Worm (Caenorhabditis elegans) whole organism, L1 larva: Measurements from ENCODE around the gene hst-1.

ENCODE experiments used
- C04F5.9 ChIP-seq: sonication (generic microtip); optimal IDR thresholded peaks from 2 replicates; lab custom pipeline; 2016; ENCODE audit warnings: missing genetic modification characterization, missing compliant biosample characterization
- ama-1 ChIP-seq: fragments of 150-350 bp; optimal IDR thresholded peaks from 2 replicates; lab custom pipeline; 2014
- blmp-1 ChIP-seq: fragments of 150-350 bp; optimal IDR thresholded peaks from 2 replicates; lab custom pipeline; 2014; ENCODE audit warnings: missing biosample characterization, missing genetic modification characterization
- ceh-8 ChIP-seq: fragments of 200-800 bp; sonication (Bioruptor generic); optimal IDR thresholded peaks from 2 replicates; lab custom pipeline; 2018; ENCODE audit warnings: mild to moderate bottlenecking, missing genetic modification characterization, moderate library complexity, missing compliant biosample characterization
- ces-1 ChIP-seq: fragments of 150-350 bp; optimal IDR thresholded peaks from 2 replicates; lab custom pipeline; 2014; ENCODE audit warnings: missing biosample characterization, missing genetic modification reagents, missing genetic modification characterization
- dsc-1 ChIP-seq: sonication (generic microtip); optimal IDR thresholded peaks from 2 replicates; lab custom pipeline; 2016; ENCODE audit warnings: mild to moderate bottlenecking, missing genetic modification characterization, missing compliant biosample characterization
- efl-1 ChIP-seq, 4 experiments: fragments of 150-350 bp; optimal IDR thresholded peaks in 3 of 4; peaks in 1 of 4; 1 replicate in 1 of 4; 2 replicates in 3 of 4; lab custom pipeline; 2014; ENCODE audit warnings: missing biosample characterization in 2 of 4, missing genetic modification characterization in 2 of 4, missing genetic modification reagents in 2 of 4
- elt-2 ChIP-seq: sonication (generic microtip); optimal IDR thresholded peaks from 2 replicates; lab custom pipeline; 2016; ENCODE audit warnings: missing genetic modification characterization, mild to moderate bottlenecking, inconsistent platforms, missing compliant biosample characterization, missing genetic modification reagents
- fkh-10 ChIP-seq: sonication (generic microtip); optimal IDR thresholded peaks from 2 replicates; lab custom pipeline; 2017; ENCODE audit warnings: missing biosample characterization, missing genetic modification reagents, missing genetic modification characterization
- fkh-4 ChIP-seq: sonication (generic microtip); optimal IDR thresholded peaks from 2 replicates; lab custom pipeline; 2016; ENCODE audit warnings: missing compliant biosample characterization, missing genetic modification characterization, borderline replicate concordance
- fos-1 ChIP-seq: fragments of 150-350 bp; optimal IDR thresholded peaks from 2 replicates; lab custom pipeline; 2014; ENCODE audit warnings: missing biosample characterization, missing genetic modification characterization
- grh-1 ChIP-seq: fragments of 200-800 bp; sonication (Bioruptor generic); IDR thresholded peaks from 2 replicates; pipeline ENCODE4 v1.3.6; 2022; ENCODE audit warnings: missing genetic modification reagents, missing genetic modification characterization, missing compliant biosample characterization
- hpl-2 ChIP-seq: fragments of 150-350 bp; optimal IDR thresholded peaks from 2 replicates; lab custom pipeline; 2014; ENCODE audit warnings: missing biosample characterization, missing genetic modification reagents, missing genetic modification characterization
- isw-1 ChIP-seq: fragments of 200-800 bp; sonication (Bioruptor generic); IDR thresholded peaks from 2 replicates; pipeline ENCODE4 v1.3.6; 2022; ENCODE audit warnings: missing genetic modification characterization, missing compliant biosample characterization
- lin-13 ChIP-seq: fragments of 150-350 bp; optimal IDR thresholded peaks from 2 replicates; lab custom pipeline; 2014; ENCODE audit warnings: missing biosample characterization, missing genetic modification reagents, missing genetic modification characterization
- lin-15B ChIP-seq: fragments of 150-350 bp; sonication (generic microtip); optimal IDR thresholded peaks from 3 replicates; lab custom pipeline; 2014; ENCODE audit warnings: missing biosample characterization, missing genetic modification characterization
- lin-35 ChIP-seq, 2 experiments: fragments of 150-350 bp; optimal IDR thresholded peaks; 2 replicates each; lab custom pipeline; 2014; ENCODE audit warnings: missing biosample characterization in 2 of 2, missing genetic modification characterization in 2 of 2, missing genetic modification reagents in 2 of 2
- lsy-2 ChIP-seq, 2 experiments: fragments of 150-350 bp; optimal IDR thresholded peaks; 2 replicates each; lab custom pipeline; 2014; ENCODE audit warnings: missing biosample characterization in 2 of 2, missing genetic modification characterization in 2 of 2
- mef-2 ChIP-seq: fragments of 150-350 bp; optimal IDR thresholded peaks from 2 replicates; lab custom pipeline; 2014; ENCODE audit warnings: missing biosample characterization, missing genetic modification characterization
- nhr-11 ChIP-seq: fragments of 150-350 bp; optimal IDR thresholded peaks from 2 replicates; lab custom pipeline; 2014; ENCODE audit warnings: missing biosample characterization, missing genetic modification characterization
- nhr-19 ChIP-seq: fragments of 200-800 bp; sonication (Bioruptor generic); conservative IDR thresholded peaks from 2 replicates; pipeline ENCODE4 v1.3.6; 2022; ENCODE audit warnings: missing genetic modification characterization, missing compliant biosample characterization
- nhr-20 ChIP-seq: sonication (generic microtip); optimal IDR thresholded peaks from 2 replicates; lab custom pipeline; 2016; ENCODE audit warnings: mild to moderate bottlenecking, missing genetic modification characterization, missing compliant biosample characterization
- nhr-47 ChIP-seq: sonication (generic microtip); optimal IDR thresholded peaks from 2 replicates; lab custom pipeline; 2016; ENCODE audit warnings: mild to moderate bottlenecking, missing genetic modification characterization, moderate library complexity, missing compliant biosample characterization
- nhr-71 ChIP-seq: sonication (generic microtip); optimal IDR thresholded peaks from 2 replicates; lab custom pipeline; 2016; ENCODE audit warnings: mild to moderate bottlenecking, missing genetic modification characterization, moderate library complexity, missing compliant biosample characterization
- nhr-76 ChIP-seq: sonication (generic microtip); optimal IDR thresholded peaks from 2 replicates; lab custom pipeline; 2017; ENCODE audit warnings: missing biosample characterization, missing genetic modification characterization
- pag-3 ChIP-seq: sonication (generic microtip); optimal IDR thresholded peaks from 2 replicates; lab custom pipeline; 2017; ENCODE audit warnings: missing genetic modification characterization, mild to moderate bottlenecking, missing compliant biosample characterization, antibody characterized with exemption, borderline replicate concordance; ENCODE audit not compliant: insufficient read depth
- pqm-1 ChIP-seq: sonication (generic microtip); optimal IDR thresholded peaks from 3 replicates; lab custom pipeline; 2017; ENCODE audit warnings: missing biosample characterization, missing genetic modification characterization
- snpc-4 ChIP-seq: fragments of 150-350 bp; optimal IDR thresholded peaks from 2 replicates; lab custom pipeline; 2014; ENCODE audit warnings: missing biosample characterization, missing genetic modification characterization
- snu-23 ChIP-seq: sonication (generic microtip); optimal IDR thresholded peaks from 2 replicates; lab custom pipeline; 2016; ENCODE audit warnings: missing genetic modification characterization, missing compliant biosample characterization
- sptf-1 ChIP-seq: fragments of 150-350 bp; optimal IDR thresholded peaks from 2 replicates; lab custom pipeline; 2014; ENCODE audit warnings: missing biosample characterization, missing genetic modification characterization
- unc-130 ChIP-seq: fragments of 150-350 bp; optimal IDR thresholded peaks from 2 replicates; lab custom pipeline; 2017; ENCODE audit warnings: missing biosample characterization, missing genetic modification characterization, inconsistent platforms
- unc-30 ChIP-seq: sonication (generic microtip); optimal IDR thresholded peaks from 2 replicates; lab custom pipeline; 2017; ENCODE audit warnings: missing biosample characterization, missing genetic modification characterization
- unc-62 ChIP-seq: fragments of 150-350 bp; optimal IDR thresholded peaks from 2 replicates; lab custom pipeline; 2014; ENCODE audit warnings: missing biosample characterization, missing genetic modification reagents, missing genetic modification characterization
- unc-86 ChIP-seq: sonication (generic microtip); optimal IDR thresholded peaks from 2 replicates; lab custom pipeline; 2016; ENCODE audit warnings: missing genetic modification characterization, missing compliant biosample characterization
- xbp-1 ChIP-seq: sonication (generic microtip); optimal IDR thresholded peaks from 2 replicates; lab custom pipeline; 2016; ENCODE audit warnings: missing genetic modification characterization, missing compliant biosample characterization
- ztf-4 ChIP-seq: fragments of 150-350 bp; optimal IDR thresholded peaks from 2 replicates; lab custom pipeline; 2014; ENCODE audit warnings: missing biosample characterization, missing genetic modification characterization

The hst-1 gene

ce11 chrIV:8687605-8688191, 3.6 kb downstream of the hst-1 start, which contains the start of gene snrp-3 (continued):
- TF ChIP-seq lsy-2 (tag; optimal IDR thresholded peaks at IDR 0.05; lab: Kevin White, UChicago) = peak; percentile 92 to 94
- TF ChIP-seq ztf-4 (tag; lab: Kevin White, UChicago) = peak; percentile 50
- TF ChIP-seq nhr-76 = no peak
- peak; percentile 91 for TF ChIP-seq nhr-47
- peak; percentile 44 for TF ChIP-seq hpl-2 (GFP tag; lab: Kevin White, UChicago)
- peak; percentile 85 for TF ChIP-seq lin-13 (GFP tag; lab: Kevin White, UChicago)
- TF ChIP-seq fkh-10 (GFP tag; lab: Kevin White, UChicago) = peak; percentile 20
- no peak for TF ChIP-seq ces-1 (GFP tag; lab: Kevin White, UChicago)
- TF ChIP-seq ceh-8 (GFP tag; lab: Kevin White, UChicago) = peak; percentile 75
- TF ChIP-seq lin-35 (GFP tag; optimal IDR thresholded peaks at IDR 0.05; lab: Kevin White, UChicago) = peak; percentile 94 to 98
- peak; percentile 93 for TF ChIP-seq nhr-71 (tag; lab: Kevin White, UChicago)
- TF ChIP-seq isw-1 = peak; percentile 82
- peak; percentile 77 for TF ChIP-seq grh-1 (GFP tag; lab: Robert Waterston, UW)
- peak; percentile 82 for TF ChIP-seq unc-86 (tag; lab: Kevin White, UChicago)
- peak; percentile 68 for TF ChIP-seq blmp-1
- TF ChIP-seq unc-130 = peak; percentile 23

- no peak for TF ChIP-seq C04F5.9
- no peak for TF ChIP-seq efl-1 (optimal IDR thresholded peaks at IDR 0.05; lab: Kevin White, UChicago)
- peak in 1 of 2 experiments; percentile 67 for TF ChIP-seq efl-1 (GFP tag; optimal IDR thresholded peaks at IDR 0.05 in 1 of 2; lab: Kevin White, UChicago)
Measured at ce11 chrIV:8686966-8687365, 4.3 kb downstream of the hst-1 start.

ce11 chrIV:8686510-8686909, 4.8 kb downstream of the hst-1 start, which contains the start of gene pole-2:
Gene pole-2 (minus strand): TSS chrIV:8686610.
- TF ChIP-seq pag-3 (tag; lab: Kevin White, UChicago) (no peak), snu-23 (GFP tag; lab: Kevin White, UChicago) (no peak), lin-15B (tag; lab: Kevin White, UChicago) (no peak), pqm-1 (tag; lab: Kevin White, UChicago) (no peak), xbp-1 (no peak), sptf-1 (tag; lab: Kevin White, UChicago) (no peak)
- TF ChIP-seq, all 84 proteins: peak for 0

- no peak for TF ChIP-seq mef-2 (tag; lab: Kevin White, UChicago)
- TF ChIP-seq nhr-11 (tag; lab: Kevin White, UChicago) = no peak
- no peak for TF ChIP-seq ztf-4 (tag; lab: Kevin White, UChicago)
- TF ChIP-seq unc-30 (tag; lab: Kevin White, UChicago) = no peak
- no peak for TF ChIP-seq nhr-71 (tag; lab: Kevin White, UChicago)
- TF ChIP-seq lsy-2 (tag; optimal IDR thresholded peaks at IDR 0.05; lab: Kevin White, UChicago) = no peak
- no peak for TF ChIP-seq unc-62 (GFP tag; lab: Kevin White, UChicago)
- TF ChIP-seq nhr-19 (GFP tag; lab: Robert Waterston, UW) = no peak
- TF ChIP-seq grh-1 (GFP tag; lab: Robert Waterston, UW) = no peak
- no peak for TF ChIP-seq elt-2
- TF ChIP-seq ama-1 = no peak
- no peak for TF ChIP-seq fkh-10 (GFP tag; lab: Kevin White, UChicago)
- no peak for TF ChIP-seq ceh-8 (GFP tag; lab: Kevin White, UChicago)
- no peak for TF ChIP-seq nhr-20 (tag; lab: Kevin White, UChicago)
- TF ChIP-seq fkh-4 (tag; lab: Kevin White, UChicago) = no peak
- no peak for TF ChIP-seq lin-15B (tag; lab: Kevin White, UChicago)
Measured at ce11 chrIV:8679225-8679624, 12.1 kb downstream of the hst-1 start, which contains the start of gene nlp-60. Gene nlp-60 (minus strand): TSS chrIV:8679325.

- TF ChIP-seq mef-2 (tag; lab: Kevin White, UChicago) = no peak
- TF ChIP-seq unc-30 (tag; lab: Kevin White, UChicago) = no peak
- no peak for TF ChIP-seq nhr-76
- TF ChIP-seq hpl-2 (GFP tag; lab: Kevin White, UChicago) = no peak
- no peak for TF ChIP-seq dsc-1
- no peak for TF ChIP-seq nhr-20 (tag; lab: Kevin White, UChicago)
- TF ChIP-seq nhr-47 = no peak
- TF ChIP-seq fos-1 (tag; lab: Kevin White, UChicago) = no peak
- no peak for TF ChIP-seq snpc-4 (tag; lab: Kevin White, UChicago)
- TF ChIP-seq, all 84 proteins: peak for 0
Measured at ce11 chrIV:8677303-8677702, 14.0 kb downstream of the hst-1 start, which contains the start of gene F08B4.8. Gene F08B4.8 (plus strand): TSS chrIV:8677603.
